Fruit fly (Drosophila melanogaster): ENCODE data around the gene AnxB11.

Gene AnxB11

dm6 chrX:16458551-16458950 is 36.5 kb upstream of the AnxB11 start (continued):
- peak; percentile 2 for TF ChIP-seq tin (GFP tag; optimal IDR thresholded peaks at IDR 0.05)
- TF ChIP-seq Hmr (GFP tag; optimal IDR thresholded peaks at IDR 0.05): no peak
- TF ChIP-seq Oli (tag; optimal IDR thresholded peaks at IDR 0.05): peak; percentile 3
- peak; percentile 99 for TF ChIP-seq CG8388 (GFP tag; optimal IDR thresholded peaks at IDR 0.05)
- no peak for TF ChIP-seq CG11398 (GFP tag; optimal IDR thresholded peaks at IDR 0.05)
- no peak for TF ChIP-seq croc (GFP tag; conservative IDR thresholded peaks at IDR 0.05)
- no peak for TF ChIP-seq Deaf1 (tag; optimal IDR thresholded peaks at IDR 0.05)
- no peak for TF ChIP-seq CG42726 (GFP tag; IDR thresholded peaks at IDR 0.05; ENCODE audit: partially characterized antibody)
- TF ChIP-seq cato (GFP tag; optimal IDR thresholded peaks at IDR 0.05; ENCODE audit: borderline replicate concordance): no peak
- no peak for TF ChIP-seq dimm (GFP tag; IDR thresholded peaks at IDR 0.05)
- no peak for TF ChIP-seq CG13894 (tag; optimal IDR thresholded peaks at IDR 0.05)
- peak; percentile 49; the same call in 1 of the 4 replicates for TF ChIP-seq Gug (GFP tag; IDR thresholded peaks at IDR 0.05)
- TF ChIP-seq slou (GFP tag; optimal IDR thresholded peaks at IDR 0.05): no peak
- TF ChIP-seq Awh (GFP tag; IDR thresholded peaks at IDR 0.05): no peak
- TF ChIP-seq inv (GFP tag; IDR thresholded peaks at IDR 0.05; ENCODE audit: partially characterized antibody): no peak
- TF ChIP-seq nerfin-1 (tag; optimal IDR thresholded peaks at IDR 0.05): no peak
- TF ChIP-seq CG1647 (GFP tag; optimal IDR thresholded peaks at IDR 0.05): no peak
- TF ChIP-seq dan (GFP tag; IDR thresholded peaks at IDR 0.05): no peak
- no peak for TF ChIP-seq CG3995 (GFP tag; optimal IDR thresholded peaks at IDR 0.05)
- no peak for TF ChIP-seq CG14050 (GFP tag; IDR thresholded peaks at IDR 0.05)
- no peak for TF ChIP-seq HmgD (GFP tag; optimal IDR thresholded peaks at IDR 0.05)
- TF ChIP-seq vvl (GFP tag; IDR thresholded peaks at IDR 0.05): peak; percentile 9; the same call in 1 of the 2 replicates
- peak; percentile 19; the same call in 1 of the 3 replicates for TF ChIP-seq B-H1 (GFP tag; IDR thresholded peaks at IDR 0.05)
- TF ChIP-seq gce (GFP tag; IDR thresholded peaks at IDR 0.05): no peak; the same call in 2 of the 3 replicates
- no peak for TF ChIP-seq zf30C (GFP tag; optimal IDR thresholded peaks at IDR 0.05)
- TF ChIP-seq zen2 (GFP tag; IDR thresholded peaks at IDR 0.05; ENCODE audit: partially characterized antibody): no peak
- TF ChIP-seq Blimp-1 (GFP tag; optimal IDR thresholded peaks at IDR 0.05): no peak
- TF ChIP-seq cg (GFP tag; optimal IDR thresholded peaks at IDR 0.05): peak; percentile 36
- no peak for TF ChIP-seq trem (tag; optimal IDR thresholded peaks at IDR 0.05)
- TF ChIP-seq gem (tag; optimal IDR thresholded peaks at IDR 0.05): peak; percentile 27
- 0 out of 2 replicates have a peak, but pooled peaks have one; percentile 14 for TF ChIP-seq CG31224 (GFP tag; IDR thresholded peaks at IDR 0.05)
- no peak for TF ChIP-seq sug (tag; optimal IDR thresholded peaks at IDR 0.05)
- peak; percentile 34 for TF ChIP-seq CG15479 (GFP tag; optimal IDR thresholded peaks at IDR 0.05)
- peak; percentile 14 for TF ChIP-seq phol (tag; optimal IDR thresholded peaks at IDR 0.05)
- peak; percentile 8 for TF ChIP-seq shn (GFP tag; optimal IDR thresholded peaks at IDR 0.05)
- TF ChIP-seq twi (tag; optimal IDR thresholded peaks at IDR 0.05): no peak
- TF ChIP-seq dpn (GFP tag; optimal IDR thresholded peaks at IDR 0.05): peak in 1 of 2 experiments; percentile 29
- no peak for TF ChIP-seq CG10366 (GFP tag; IDR thresholded peaks at IDR 0.05)
- no peak for TF ChIP-seq Meics (GFP tag; optimal IDR thresholded peaks at IDR 0.05)
- TF ChIP-seq CG14441 (GFP tag; IDR thresholded peaks at IDR 0.05): no peak; the same call in 1 of the 2 replicates
- TF ChIP-seq row (GFP tag; IDR thresholded peaks at IDR 0.05): peak; percentile 73
- peak; percentile 50 for TF ChIP-seq CG8290 (GFP tag; optimal IDR thresholded peaks at IDR 0.05)
- peak in 1 of 2 experiments; percentile 53 for TF ChIP-seq CG8290 (tag; optimal IDR thresholded peaks at IDR 0.05)
- TF ChIP-seq Nf-YA (GFP tag; IDR thresholded peaks at IDR 0.05): peak; percentile 33; the same call in 1 of the 2 replicates
- TF ChIP-seq salm (tag; optimal IDR thresholded peaks at IDR 0.05): no peak
- no peak for TF ChIP-seq gcm (GFP tag; optimal IDR thresholded peaks at IDR 0.05)
- TF ChIP-seq Eip74EF (GFP tag; optimal IDR thresholded peaks at IDR 0.05): no peak
- 0 out of 2 replicates have a peak, but pooled peaks have one; percentile 40 for TF ChIP-seq wdn (GFP tag; IDR thresholded peaks at IDR 0.05)
- TF ChIP-seq CG2116 (GFP tag; optimal IDR thresholded peaks at IDR 0.05): no peak
- TF ChIP-seq ind (GFP tag; optimal IDR thresholded peaks at IDR 0.05): peak; percentile 1
- no peak for TF ChIP-seq CG3281 (GFP tag; optimal IDR thresholded peaks at IDR 0.05)

All from whole organism, embryonic.